Worm (Caenorhabditis elegans): ENCODE measurements around the gene M02D8.7.
A peak's percentile ranks its signal among the peaks of the same experiment; 100 is the strongest.
"Not testable (repeated sequence)": the region's sequence is repeated elsewhere in the genome, so short reads cannot be mapped to it uniquely, and the experiment has no call there.

The M02D8.7 gene

DNA sequence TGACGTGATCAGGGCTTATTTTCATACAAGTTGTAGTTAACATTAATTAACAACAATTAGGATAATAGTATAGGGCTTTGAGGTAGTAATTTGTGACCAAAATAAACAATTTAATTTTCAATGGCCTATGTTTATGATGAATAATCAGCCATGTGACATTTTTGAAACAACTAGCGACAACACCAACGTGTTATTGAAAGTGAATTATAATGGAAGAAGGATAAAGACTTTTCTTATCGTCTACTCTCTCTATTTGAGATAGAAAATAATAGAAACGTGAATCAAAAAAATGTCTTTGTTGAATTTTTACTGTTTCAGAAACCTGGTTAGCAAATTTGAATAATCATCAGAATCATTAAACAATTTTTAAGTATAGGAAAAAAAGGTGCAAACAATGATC is 5.0 kb downstream of the M02D8.7 start:
- TF ChIP-seq tra-4 (tag; optimal IDR thresholded peaks at IDR 0.05), result no peak
- TF ChIP-seq scrt-1 (GFP tag; IDR thresholded peaks at IDR 0.05), result no peak
- TF ChIP-seq flt-1 (GFP tag; IDR thresholded peaks at IDR 0.05), result no peak
- no peak for TF ChIP-seq ceh-36 (tag; optimal IDR thresholded peaks at IDR 0.05)
- no peak for TF ChIP-seq hnd-1 (tag; optimal IDR thresholded peaks at IDR 0.05)
- no peak for TF ChIP-seq F13C5.2 (tag; optimal IDR thresholded peaks at IDR 0.05)
- no peak for TF ChIP-seq sea-1 (GFP tag; conservative IDR thresholded peaks at IDR 0.05)
- no peak for TF ChIP-seq ama-1 (optimal IDR thresholded peaks at IDR 0.05)

DNA sequence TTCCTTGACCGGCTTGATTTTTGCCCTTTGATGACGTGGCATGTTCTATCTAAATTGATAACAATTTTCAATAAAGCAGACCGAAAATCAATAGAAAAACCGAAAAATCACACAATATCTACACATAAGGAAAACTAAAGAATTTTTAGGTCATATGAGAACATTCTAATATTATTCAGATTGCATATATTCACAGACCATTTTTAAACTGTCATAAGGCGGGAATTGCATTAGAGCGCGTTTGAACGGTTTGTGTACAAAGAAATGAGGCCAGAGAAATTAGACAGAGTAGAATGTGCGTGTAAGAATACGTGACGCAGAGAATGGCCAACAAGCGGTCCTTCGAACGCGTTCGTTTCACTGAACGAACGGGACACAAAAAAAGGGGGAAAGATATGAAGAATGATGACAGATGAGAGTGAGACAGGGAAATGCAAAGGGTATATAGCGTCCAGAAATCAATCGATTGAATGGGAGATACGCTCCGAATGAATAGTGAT is 5.8 kb downstream of the M02D8.7 start, which contains the start of gene M02D8.3:
Gene M02D8.3, minus strand, starts transcription at position 51 of the 500 bp plus-strand sequence.
- TF ChIP-seq ceh-13 (GFP tag; optimal IDR thresholded peaks at IDR 0.05) (no peak), flt-1 (GFP tag; IDR thresholded peaks at IDR 0.05) (no peak), B0310.2 (tag; optimal IDR thresholded peaks at IDR 0.05) (no peak), aly-1 (tag; optimal IDR thresholded peaks at IDR 0.05) (no peak), F13C5.2 (tag; optimal IDR thresholded peaks at IDR 0.05) (peak; percentile 35), ets-7 (tag; optimal IDR thresholded peaks at IDR 0.05) (no peak)

DNA sequence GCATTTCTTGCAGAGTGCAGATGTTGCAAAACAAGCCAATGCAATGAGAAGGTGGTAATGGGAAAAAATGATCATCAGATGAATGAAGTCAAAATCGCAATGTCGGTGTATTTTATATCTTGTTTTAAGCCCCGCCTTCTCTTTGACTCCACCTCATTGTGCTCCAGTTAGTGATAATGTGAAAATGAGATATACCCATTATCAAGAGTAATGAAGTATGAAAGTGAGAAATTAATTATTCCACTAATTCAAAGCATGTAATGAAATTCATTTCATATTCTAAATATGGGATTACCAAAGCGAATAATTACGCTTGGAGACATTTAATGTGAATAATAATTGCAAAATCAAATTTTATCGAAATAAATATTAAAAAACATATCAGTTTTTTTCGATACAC is 11.0 kb downstream of the M02D8.7 start, which contains the start of gene M02D8.6:
Gene M02D8.6, minus strand, starts transcription at position 101 of the 400 bp plus-strand sequence.
- not testable (repeated sequence) for TF ChIP-seq F13C5.2, B0310.2, hnd-1 (tag; optimal IDR thresholded peaks at IDR 0.05)

DNA sequence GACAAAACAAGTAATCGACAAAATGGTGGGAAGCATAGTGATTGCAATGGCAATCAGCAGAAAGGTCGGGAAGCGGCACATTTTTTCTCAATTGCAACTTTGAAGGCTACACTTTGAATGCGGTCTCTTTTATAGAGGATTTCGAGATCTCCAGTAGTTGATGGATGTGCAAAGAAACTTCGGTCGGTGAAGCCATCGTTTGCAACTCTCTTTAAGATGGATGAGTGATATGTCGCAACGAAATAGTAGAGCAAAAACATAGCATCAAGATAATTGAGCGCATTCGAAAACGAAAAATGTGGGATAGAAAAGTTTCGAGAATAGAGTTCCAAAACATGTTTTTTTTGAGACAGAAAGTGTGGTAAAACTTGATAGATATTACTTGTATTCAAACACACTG is 15.5 kb downstream of the M02D8.7 start, which contains the start of gene EGAP4.1:
Gene EGAP4.1, minus strand, starts transcription at position 101 of the 400 bp plus-strand sequence.
- TF ChIP-seq tra-4 (tag; optimal IDR thresholded peaks at IDR 0.05) (no peak), ceh-36 (tag; optimal IDR thresholded peaks at IDR 0.05) (no peak), hnd-1 (tag; optimal IDR thresholded peaks at IDR 0.05) (no peak), ceh-13 (GFP tag; optimal IDR thresholded peaks at IDR 0.05) (no peak), sea-1 (GFP tag; conservative IDR thresholded peaks at IDR 0.05) (no peak), tbx-37 (GFP tag; conservative IDR thresholded peaks at IDR 0.05) (no peak), pes-1 (GFP tag; IDR thresholded peaks at IDR 0.05) (no peak), hmg-4 (GFP tag; optimal IDR thresholded peaks at IDR 0.05) (no peak), hmbx-1 (tag; optimal IDR thresholded peaks at IDR 0.05) (no peak), scrt-1 (GFP tag; IDR thresholded peaks at IDR 0.05) (no peak), B0310.2 (tag; optimal IDR thresholded peaks at IDR 0.05) (no peak), ets-7 (tag; optimal IDR thresholded peaks at IDR 0.05) (no peak), tbx-11 (GFP tag; IDR thresholded peaks at IDR 0.05) (no peak), F13C5.2 (tag; optimal IDR thresholded peaks at IDR 0.05) (no peak), aly-1 (tag; optimal IDR thresholded peaks at IDR 0.05) (no peak), flt-1 (GFP tag; IDR thresholded peaks at IDR 0.05) (no peak), ama-1 (optimal IDR thresholded peaks at IDR 0.05) (no peak)

DNA sequence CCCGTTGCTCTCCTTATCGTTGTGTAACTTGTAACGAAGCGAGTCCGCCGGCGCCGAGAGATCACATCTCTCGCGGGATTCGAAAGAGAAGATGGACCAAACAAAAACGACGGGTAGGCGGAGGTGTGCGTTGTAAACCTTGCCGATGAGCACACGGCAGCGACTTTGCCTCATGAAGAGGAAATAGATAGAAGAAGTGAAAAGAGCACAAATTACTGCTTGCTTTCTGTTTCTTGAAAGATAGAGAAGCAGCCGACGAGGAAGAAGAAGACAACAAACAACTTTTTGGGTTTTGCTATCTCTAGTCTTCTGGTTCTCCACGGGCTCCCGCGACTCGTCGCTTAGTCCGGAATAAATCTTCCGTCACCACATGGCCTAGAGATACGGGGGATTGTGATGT is 19.0 kb downstream of the M02D8.7 start:
- TF ChIP-seq F13C5.2 (tag; optimal IDR thresholded peaks at IDR 0.05), result no peak
- TF ChIP-seq flt-1 (GFP tag; IDR thresholded peaks at IDR 0.05), result no peak
- no peak for TF ChIP-seq pes-1 (GFP tag; IDR thresholded peaks at IDR 0.05)
- TF ChIP-seq ets-7 (tag; optimal IDR thresholded peaks at IDR 0.05), result no peak
- TF ChIP-seq B0310.2 (tag; optimal IDR thresholded peaks at IDR 0.05), result no peak
- TF ChIP-seq ceh-13 (GFP tag; optimal IDR thresholded peaks at IDR 0.05), result no peak
- no peak for TF ChIP-seq sea-1 (GFP tag; conservative IDR thresholded peaks at IDR 0.05)
- no peak for TF ChIP-seq ama-1 (optimal IDR thresholded peaks at IDR 0.05)
- no peak for TF ChIP-seq hnd-1 (tag; optimal IDR thresholded peaks at IDR 0.05)
- TF ChIP-seq tbx-37 (GFP tag; conservative IDR thresholded peaks at IDR 0.05), result no peak
- no peak for TF ChIP-seq aly-1 (tag; optimal IDR thresholded peaks at IDR 0.05)
- no peak for TF ChIP-seq ceh-36 (tag; optimal IDR thresholded peaks at IDR 0.05)
- no peak for TF ChIP-seq hmg-4 (GFP tag; optimal IDR thresholded peaks at IDR 0.05)
- TF ChIP-seq tra-4 (tag; optimal IDR thresholded peaks at IDR 0.05), result no peak
- no peak for TF ChIP-seq tbx-11 (GFP tag; IDR thresholded peaks at IDR 0.05)
- TF ChIP-seq hmbx-1 (tag; optimal IDR thresholded peaks at IDR 0.05), result no peak
- no peak for TF ChIP-seq scrt-1 (GFP tag; IDR thresholded peaks at IDR 0.05)

DNA sequence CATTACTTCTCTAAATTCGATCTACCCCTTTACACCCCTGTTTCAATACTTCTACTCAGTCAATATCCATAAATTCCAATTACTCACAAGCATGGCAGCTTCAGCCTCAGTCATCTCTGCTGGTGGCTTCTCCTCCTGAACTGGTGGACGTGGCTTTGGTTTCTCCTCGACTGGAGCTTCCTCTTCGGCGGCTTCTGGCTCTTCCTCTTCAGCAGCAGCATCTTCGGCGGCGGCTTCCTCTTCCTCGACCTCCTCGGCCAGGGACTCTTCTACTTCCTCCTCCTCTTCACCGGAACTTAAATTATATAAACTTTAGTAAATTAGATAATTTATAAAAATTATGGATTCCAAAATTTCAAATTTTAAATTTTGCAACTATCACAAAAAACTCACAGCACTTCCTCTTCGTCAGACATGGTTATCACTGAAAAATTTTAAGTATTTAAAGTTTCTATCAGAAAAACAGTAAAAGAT is 19.6 kb downstream of the M02D8.7 start, which contains the start of gene tnt-2:
Gene tnt-2, minus strand, starts transcription at position 424 of the 474 bp plus-strand sequence.
- no peak for TF ChIP-seq tbx-37 (GFP tag; conservative IDR thresholded peaks at IDR 0.05)
- no peak for TF ChIP-seq flt-1 (GFP tag; IDR thresholded peaks at IDR 0.05)
- TF ChIP-seq tra-4 (tag; optimal IDR thresholded peaks at IDR 0.05), result no peak

DNA sequence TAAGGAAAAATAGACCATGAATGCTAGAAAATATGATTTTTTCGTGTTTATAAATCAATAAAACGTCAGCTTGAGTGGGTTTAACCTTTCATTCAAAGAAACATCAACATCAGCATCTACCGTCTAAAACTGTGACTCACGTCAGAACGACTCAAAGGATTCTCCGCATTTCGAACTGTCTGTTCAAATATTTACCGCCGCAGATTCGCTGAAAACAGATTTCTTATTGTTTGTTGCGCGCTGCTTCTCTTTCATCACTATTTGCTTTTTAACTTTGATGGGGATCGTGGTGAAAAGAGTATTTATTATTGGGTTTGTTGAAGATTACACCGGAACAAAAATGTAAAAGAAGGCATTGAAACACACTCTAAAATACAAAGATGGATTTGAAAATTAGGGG is 21.5 kb downstream of the M02D8.7 start:
- TF ChIP-seq hmg-4 (GFP tag; optimal IDR thresholded peaks at IDR 0.05) (no peak), tra-4 (tag; optimal IDR thresholded peaks at IDR 0.05) (no peak), aly-1 (tag; optimal IDR thresholded peaks at IDR 0.05) (no peak)

DNA sequence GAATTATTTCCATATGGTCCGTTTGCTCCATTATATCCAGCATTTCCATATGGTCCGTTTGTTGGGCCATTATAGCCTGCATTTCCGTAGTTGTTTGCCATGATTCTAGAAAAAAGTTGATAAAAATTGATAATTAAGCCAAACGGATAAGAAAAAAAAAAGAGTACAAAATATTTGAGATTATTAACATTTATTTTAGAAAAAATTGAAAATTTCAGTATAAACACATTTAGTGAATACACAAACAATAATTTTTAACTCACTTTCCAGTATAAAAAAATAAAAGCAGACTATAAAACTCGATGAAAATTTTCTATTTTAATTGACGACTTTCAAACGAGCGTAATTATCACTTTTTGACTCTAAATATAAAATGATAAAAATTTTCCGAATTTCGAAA is 22.1 kb downstream of the M02D8.7 start, which contains the start of gene F53A9.9:
Gene F53A9.9, minus strand, starts transcription at position 101 of the 400 bp plus-strand sequence.
- TF ChIP-seq sea-1 (GFP tag; conservative IDR thresholded peaks at IDR 0.05) (no peak), scrt-1 (GFP tag; IDR thresholded peaks at IDR 0.05) (no peak), ets-7 (tag; optimal IDR thresholded peaks at IDR 0.05) (no peak), tbx-37 (GFP tag; conservative IDR thresholded peaks at IDR 0.05) (no peak), hmbx-1 (tag; optimal IDR thresholded peaks at IDR 0.05) (no peak), aly-1 (tag; optimal IDR thresholded peaks at IDR 0.05) (no peak), tra-4 (tag; optimal IDR thresholded peaks at IDR 0.05) (no peak), B0310.2 (tag; optimal IDR thresholded peaks at IDR 0.05) (no peak), ama-1 (optimal IDR thresholded peaks at IDR 0.05) (no peak)
